Fruit fly (Drosophila melanogaster) ovary, adult (tissue): ENCODE results near the gene Syn1.

Experiments
- CG17801 ChIP-seq: fragments of 200-800 bp; optimal IDR thresholded peaks from 2 replicates; lab custom pipeline; 2019; ENCODE audit warnings: missing biosample characterization, mild to moderate bottlenecking, missing genetic modification characterization, moderate library complexity; ENCODE audit not compliant: partially characterized antibody

The Syn1 gene

DNA sequence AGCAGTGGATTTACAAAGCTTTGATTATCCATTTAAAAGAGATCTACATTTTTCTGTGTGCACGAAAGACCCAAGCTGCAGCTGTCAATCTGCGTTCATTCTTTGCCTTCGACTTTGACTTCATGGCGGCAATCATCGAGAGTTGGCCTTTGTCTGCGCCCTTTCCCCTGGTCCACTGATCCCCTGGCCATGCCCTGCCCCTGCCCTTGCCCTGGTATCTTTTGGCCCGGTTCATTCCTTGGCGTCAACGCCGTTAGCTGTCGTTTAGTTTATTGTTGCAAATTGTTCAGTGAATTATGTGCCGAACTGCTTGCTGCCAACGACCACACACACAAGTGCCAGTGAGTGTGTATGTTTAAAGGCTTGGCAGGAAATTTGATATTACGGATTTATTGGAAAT, 69.4 kb downstream of the Syn1 start:
- no peak for TF ChIP-seq CG17801 (GFP tag; lab: Kevin White, UChicago)

DNA sequence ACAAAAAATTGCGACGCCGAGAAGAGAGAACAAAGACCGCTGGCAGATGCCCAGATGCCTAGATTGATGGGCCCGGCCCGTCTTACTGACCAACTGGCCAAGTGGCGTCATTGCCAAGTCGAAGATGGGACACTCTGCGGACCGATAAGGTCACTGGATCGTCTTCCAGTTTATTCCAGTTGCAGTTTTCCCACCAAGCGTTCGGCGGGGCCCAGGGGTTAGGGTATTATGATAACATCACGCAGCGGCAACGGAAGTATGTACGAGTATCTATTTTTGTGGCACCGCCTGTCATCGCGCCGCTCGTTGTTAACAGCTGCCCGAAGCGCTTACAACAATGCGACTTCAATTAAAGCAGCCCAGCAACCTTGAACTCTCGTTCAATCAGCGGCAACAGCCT, 70.3 kb downstream of the Syn1 start:
- no peak for TF ChIP-seq CG17801 (GFP tag; lab: Kevin White, UChicago)
